Worm (Caenorhabditis elegans) whole organism, L2 larva: ENCODE data around the gene Y45F10B.8.
"Not testable (repeated sequence)": the region's sequence is repeated elsewhere in the genome, so short reads cannot be mapped to it uniquely, and the experiment has no call there.

Source experiments
- C34F6.9 ChIP-seq: fragments of 150-350 bp; optimal IDR thresholded peaks from 2 replicates; lab custom pipeline; 2014; ENCODE audit warnings: missing biosample characterization, missing genetic modification characterization
- F13H6.1 ChIP-seq: sonication (generic microtip); optimal IDR thresholded peaks from 2 replicates; lab custom pipeline; 2016; ENCODE audit warnings: missing genetic modification characterization, missing compliant biosample characterization
- R02D3.7 ChIP-seq: fragments of 150-350 bp; optimal IDR thresholded peaks from 2 replicates; lab custom pipeline; 2014; ENCODE audit warnings: missing biosample characterization, missing genetic modification characterization
- Y55F3AM.14 ChIP-seq: fragments of 200-800 bp; sonication (Bioruptor generic); optimal IDR thresholded peaks from 2 replicates; lab custom pipeline; 2018; ENCODE audit warnings: mild to moderate bottlenecking, missing genetic modification characterization, missing compliant biosample characterization
- alr-1 ChIP-seq: fragments of 150-350 bp; optimal IDR thresholded peaks from 2 replicates; lab custom pipeline; 2014; ENCODE audit warnings: missing biosample characterization, missing genetic modification characterization
- ama-1 ChIP-seq: fragments of 150-350 bp; optimal IDR thresholded peaks from 2 replicates; lab custom pipeline; 2018; ENCODE audit warnings: inconsistent platforms
- ceh-16 ChIP-seq: fragments of 150-350 bp; optimal IDR thresholded peaks from 2 replicates; lab custom pipeline; 2014; ENCODE audit warnings: missing biosample characterization, missing genetic modification characterization
- ceh-82 ChIP-seq: fragments of 150-350 bp; optimal IDR thresholded peaks from 2 replicates; lab custom pipeline; 2014; ENCODE audit warnings: missing biosample characterization, missing genetic modification characterization
- crh-2 ChIP-seq: sonication (generic microtip); optimal IDR thresholded peaks from 2 replicates; lab custom pipeline; 2017; ENCODE audit warnings: missing biosample characterization, missing genetic modification characterization
- dmd-4 ChIP-seq: sonication (generic microtip); optimal IDR thresholded peaks from 2 replicates; lab custom pipeline; 2017; ENCODE audit warnings: missing biosample characterization, missing genetic modification characterization
- egl-27 ChIP-seq: sonication (generic microtip); optimal IDR thresholded peaks from 3 replicates; lab custom pipeline; 2017; ENCODE audit warnings: missing biosample characterization, missing genetic modification reagents, missing genetic modification characterization
- elt-1 ChIP-seq: fragments of 150-350 bp; optimal IDR thresholded peaks from 2 replicates; lab custom pipeline; 2014; ENCODE audit warnings: missing biosample characterization, missing genetic modification characterization
- elt-3 ChIP-seq: sonication (generic microtip); optimal IDR thresholded peaks from 2 replicates; lab custom pipeline; 2017; ENCODE audit warnings: missing biosample characterization, missing genetic modification characterization
- fos-1 ChIP-seq: fragments of 150-350 bp; optimal IDR thresholded peaks from 2 replicates; lab custom pipeline; 2014; ENCODE audit warnings: missing biosample characterization, missing genetic modification characterization
- gmeb-1 ChIP-seq: fragments of 150-350 bp; optimal IDR thresholded peaks from 2 replicates; lab custom pipeline; 2014; ENCODE audit warnings: missing biosample characterization, missing genetic modification characterization
- lin-39 ChIP-seq: fragments of 150-350 bp; optimal IDR thresholded peaks from 2 replicates; lab custom pipeline; 2014; ENCODE audit warnings: missing biosample characterization, missing genetic modification reagents, missing genetic modification characterization
- mab-5 ChIP-seq: fragments of 150-350 bp; optimal IDR thresholded peaks from 2 replicates; lab custom pipeline; 2014; ENCODE audit warnings: missing biosample characterization, missing genetic modification characterization
- mbf-1 ChIP-seq: sonication (generic microtip); optimal IDR thresholded peaks from 2 replicates; lab custom pipeline; 2017; ENCODE audit warnings: missing biosample characterization, missing genetic modification characterization
- mdl-1 ChIP-seq, 2 experiments: fragments of 150-350 bp in 1 of 2; sonication (generic microtip) in 1 of 2; optimal IDR thresholded peaks; 2 replicates each; lab custom pipeline; 2017; ENCODE audit warnings: missing biosample characterization in 2 of 2, missing genetic modification characterization in 2 of 2
- nhr-10 ChIP-seq: sonication (generic microtip); optimal IDR thresholded peaks from 2 replicates; lab custom pipeline; 2017; ENCODE audit warnings: missing biosample characterization, missing genetic modification characterization
- nhr-23 ChIP-seq: fragments of 150-350 bp; optimal IDR thresholded peaks from 2 replicates; lab custom pipeline; 2014; ENCODE audit warnings: missing biosample characterization, missing genetic modification reagents, missing genetic modification characterization
- nhr-237 ChIP-seq: fragments of 150-350 bp; optimal IDR thresholded peaks from 2 replicates; lab custom pipeline; 2014; ENCODE audit warnings: missing biosample characterization, missing genetic modification characterization
- nhr-25 ChIP-seq: fragments of 150-350 bp; sonication (generic microtip); optimal IDR thresholded peaks from 3 replicates; lab custom pipeline; 2014; ENCODE audit warnings: missing biosample characterization, missing genetic modification characterization
- nhr-6 ChIP-seq: fragments of 150-350 bp; optimal IDR thresholded peaks from 2 replicates; lab custom pipeline; 2014; ENCODE audit warnings: missing biosample characterization, missing genetic modification characterization
- nhr-77 ChIP-seq: fragments of 150-350 bp; optimal IDR thresholded peaks from 2 replicates; lab custom pipeline; 2014; ENCODE audit warnings: missing biosample characterization, missing genetic modification characterization
- peb-1 ChIP-seq: fragments of 150-350 bp; optimal IDR thresholded peaks from 2 replicates; lab custom pipeline; 2014; ENCODE audit warnings: missing biosample characterization, missing genetic modification characterization
- sem-4 ChIP-seq: fragments of 150-350 bp; optimal IDR thresholded peaks from 2 replicates; lab custom pipeline; 2014; ENCODE audit warnings: missing biosample characterization, missing genetic modification reagents, missing genetic modification characterization
- skn-1 ChIP-seq: sonication (generic microtip); optimal IDR thresholded peaks from 2 replicates; lab custom pipeline; 2017; ENCODE audit warnings: missing biosample characterization, missing genetic modification characterization
- sma-3 ChIP-seq: sonication (generic microtip); optimal IDR thresholded peaks from 2 replicates; lab custom pipeline; 2016; ENCODE audit warnings: missing genetic modification reagents, missing genetic modification characterization, missing compliant biosample characterization
- snpc-4 ChIP-seq: fragments of 150-350 bp; optimal IDR thresholded peaks from 2 replicates; lab custom pipeline; 2014; ENCODE audit warnings: missing biosample characterization, missing genetic modification characterization
- unc-39 ChIP-seq: fragments of 150-350 bp; optimal IDR thresholded peaks from 2 replicates; lab custom pipeline; 2014; ENCODE audit warnings: missing biosample characterization, missing genetic modification characterization
- unc-55 ChIP-seq: fragments of 150-350 bp; sonication (generic microtip); optimal IDR thresholded peaks from 3 replicates; lab custom pipeline; 2014; ENCODE audit warnings: missing biosample characterization, missing genetic modification reagents, missing genetic modification characterization
- unc-62 ChIP-seq: fragments of 150-350 bp; optimal IDR thresholded peaks from 2 replicates; lab custom pipeline; 2014; ENCODE audit warnings: missing biosample characterization, missing genetic modification reagents, missing genetic modification characterization
- zag-1 ChIP-seq: fragments of 150-350 bp; optimal IDR thresholded peaks from 2 replicates; lab custom pipeline; 2014; ENCODE audit warnings: missing biosample characterization, missing genetic modification characterization

The Y45F10B.8 gene

ce11 chrIV:13584646-13585045, 6.6 kb upstream of the Y45F10B.8 start, which contains the start of gene sru-11:
Gene sru-11, plus strand, starts transcription at chrIV:13584946.
- no peak for TF ChIP-seq sma-3 (GFP tag; lab: Kevin White, UChicago)
- TF ChIP-seq crh-2 (tag; lab: Kevin White, UChicago) = no peak
- no peak for TF ChIP-seq R02D3.7
- no peak for TF ChIP-seq nhr-237 (tag; lab: Kevin White, UChicago)
- TF ChIP-seq fos-1 (tag; lab: Kevin White, UChicago) = no peak
- no peak for TF ChIP-seq unc-39 (tag; lab: Kevin White, UChicago)
- no peak for TF ChIP-seq sem-4
- no peak for TF ChIP-seq zag-1
- TF ChIP-seq C34F6.9 (tag; lab: Kevin White, UChicago) = no peak
- no peak for TF ChIP-seq mab-5 (tag; lab: Kevin White, UChicago)
- TF ChIP-seq ceh-82 (tag; lab: Kevin White, UChicago) = no peak
- no peak for TF ChIP-seq gmeb-1 (tag; lab: Kevin White, UChicago)
- no peak for TF ChIP-seq snpc-4 (tag; lab: Kevin White, UChicago)
- TF ChIP-seq nhr-6 (tag; lab: Kevin White, UChicago) = no peak
- no peak for TF ChIP-seq mdl-1 (tag; optimal IDR thresholded peaks at IDR 0.05; lab: Kevin White, UChicago)
- TF ChIP-seq F13H6.1 (tag; lab: Kevin White, UChicago) = no peak
- no peak for TF ChIP-seq lin-39
- no peak for TF ChIP-seq Y55F3AM.14 (GFP tag; lab: Kevin White, UChicago)

- TF ChIP-seq Y55F3AM.14 (GFP tag; lab: Kevin White, UChicago) (no peak), dmd-4 (tag; lab: Kevin White, UChicago) (no peak), nhr-25 (no peak), nhr-6 (tag; lab: Kevin White, UChicago) (no peak), snpc-4 (tag; lab: Kevin White, UChicago) (no peak)
Measured at ce11 chrIV:13582909-13583308, 4.8 kb upstream of the Y45F10B.8 start, which contains the start of gene sru-12. Gene sru-12, plus strand, starts transcription at chrIV:13583209.

ce11 chrIV:13578953-13579352, 879 bp upstream of the Y45F10B.8 start, which contains the start of gene sru-16:
Gene sru-16, plus strand, starts transcription at chrIV:13579253.
- not testable (repeated sequence) for TF ChIP-seq zag-1, sem-4, unc-62

- TF ChIP-seq elt-3 (tag; lab: Kevin White, UChicago) = no peak
- TF ChIP-seq peb-1 (tag; lab: Kevin White, UChicago) = no peak
- TF ChIP-seq nhr-77 = no peak
- no peak for TF ChIP-seq sma-3 (GFP tag; lab: Kevin White, UChicago)
- TF ChIP-seq alr-1 (tag; lab: Kevin White, UChicago) = no peak
- TF ChIP-seq skn-1 (tag; lab: Kevin White, UChicago) = no peak
- TF ChIP-seq ceh-16 (tag; lab: Kevin White, UChicago) = no peak
- TF ChIP-seq unc-55 = no peak
- no peak for TF ChIP-seq mdl-1 (tag; optimal IDR thresholded peaks at IDR 0.05; lab: Kevin White, UChicago)
- TF ChIP-seq nhr-23 (tag; lab: Kevin White, UChicago) = no peak
- TF ChIP-seq egl-27 (tag; lab: Kevin White, UChicago) = no peak
Measured at ce11 chrIV:13575673-13576072, 2.4 kb downstream of the Y45F10B.8 start.

ce11 chrIV:13574733-13575132, 3.3 kb downstream of the Y45F10B.8 start, which contains the start of gene srd-10:
Gene srd-10, plus strand, starts transcription at chrIV:13575033.
- TF ChIP-seq F13H6.1 (tag; lab: Kevin White, UChicago) (no peak), nhr-237 (tag; lab: Kevin White, UChicago) (no peak), mbf-1 (tag; lab: Kevin White, UChicago) (no peak), ama-1 (lab: Kevin White, UChicago) (no peak), elt-1 (tag; lab: Kevin White, UChicago) (no peak), C34F6.9 (tag; lab: Kevin White, UChicago) (no peak), fos-1 (tag; lab: Kevin White, UChicago) (no peak), dmd-4 (tag; lab: Kevin White, UChicago) (no peak), alr-1 (tag; lab: Kevin White, UChicago) (no peak), elt-3 (tag; lab: Kevin White, UChicago) (no peak), mab-5 (tag; lab: Kevin White, UChicago) (no peak), lin-39 (no peak), nhr-10 (tag; lab: Kevin White, UChicago) (no peak)
